Worm (Caenorhabditis elegans): Measurements from ENCODE around the gene prdx-6.

Gene prdx-6

ce11 chrIV:247494-247893, 29.1 kb downstream of the prdx-6 start:
- no peak for TF ChIP-seq lim-7 (GFP tag; IDR thresholded peaks at IDR 0.05)
- peak; percentile 69 to 95 for TF ChIP-seq mdl-1 (tag; optimal IDR thresholded peaks at IDR 0.05)
- peak; percentile 78 for TF ChIP-seq nhr-28 (tag; optimal IDR thresholded peaks at IDR 0.05)
- TF ChIP-seq cey-2 (tag; optimal IDR thresholded peaks at IDR 0.05; ENCODE audit: borderline replicate concordance, insufficient read depth), result peak; percentile 51
- TF ChIP-seq mxl-3 (GFP tag; optimal IDR thresholded peaks at IDR 0.05), result peak; percentile 73
- no peak for TF ChIP-seq Y5F2A.4 (GFP tag; optimal IDR thresholded peaks at IDR 0.05)
- peak; percentile 51; the same call in 1 of the 2 replicates for TF ChIP-seq ceh-20 (GFP tag; IDR thresholded peaks at IDR 0.05)
- no peak for TF ChIP-seq nhr-6 (tag; optimal IDR thresholded peaks at IDR 0.05)
- peak; percentile 13; the same call in 1 of the 2 replicates for TF ChIP-seq dmd-6 (GFP tag; IDR thresholded peaks at IDR 0.05)
- TF ChIP-seq tra-1 (GFP tag; IDR thresholded peaks at IDR 0.05), result 0 out of 2 replicates have a peak, but pooled peaks have one; percentile 47
- TF ChIP-seq hlh-11 (tag; optimal IDR thresholded peaks at IDR 0.05), result peak; percentile 66
- TF ChIP-seq unc-62 (GFP tag; optimal IDR thresholded peaks at IDR 0.05 in 1 of 2), result peak in 1 of 2 experiments; percentile 88
- TF ChIP-seq unc-62 (tag; optimal IDR thresholded peaks at IDR 0.05), result no peak
- TF ChIP-seq lin-13 (GFP tag; optimal IDR thresholded peaks at IDR 0.05), result peak; percentile 2
- TF ChIP-seq hlh-30 (tag; optimal IDR thresholded peaks at IDR 0.05; ENCODE audit: insufficient read depth), result peak; percentile 85
- no peak for TF ChIP-seq egl-27 (tag; optimal IDR thresholded peaks at IDR 0.05)

- TF ChIP-seq aha-1 (tag), result peak; percentile 64
- TF ChIP-seq lin-13 (GFP tag; optimal IDR thresholded peaks at IDR 0.05), result no peak
Measured at ce11 chrIV:252454-252853, 34.1 kb downstream of the prdx-6 start, which contains the start of gene grl-19. Gene grl-19, minus strand, starts transcription at chrIV:252554.

ce11 chrIV:255379-255857, 37.1 kb downstream of the prdx-6 start, which contains the start of gene rcat-1:
Gene rcat-1, minus strand, starts transcription at chrIV:255429.
- TF ChIP-seq ceh-28 (tag; optimal IDR thresholded peaks at IDR 0.05) (no peak), lin-13 (GFP tag; optimal IDR thresholded peaks at IDR 0.05) (peak; percentile 71), mep-1 (tag; optimal IDR thresholded peaks at IDR 0.05) (peak; percentile 74), attf-4 (tag; optimal IDR thresholded peaks at IDR 0.05) (no peak), lin-1 (GFP tag; IDR thresholded peaks at IDR 0.05) (no peak), Y75B8A.6 (GFP tag; IDR thresholded peaks at IDR 0.05) (no peak), ctbp-1 (GFP tag; IDR thresholded peaks at IDR 0.05) (no peak), mdl-1 (tag; optimal IDR thresholded peaks at IDR 0.05) (peak in 1 of 2 experiments; percentile 55), saeg-2 (GFP tag; IDR thresholded peaks at IDR 0.05) (no peak), ceh-82 (tag; optimal IDR thresholded peaks at IDR 0.05) (no peak), zfp-3 (GFP tag; conservative IDR thresholded peaks at IDR 0.05) (no peak), daf-19 (GFP tag; conservative IDR thresholded peaks at IDR 0.05) (no peak), dmd-8 (GFP tag; IDR thresholded peaks at IDR 0.05) (no peak), lsy-2 (tag; optimal IDR thresholded peaks at IDR 0.05) (peak; percentile 29 to 90), lin-15B (tag; optimal IDR thresholded peaks at IDR 0.05) (peak; percentile 61), gei-8 (GFP tag; optimal IDR thresholded peaks at IDR 0.05) (no peak), ZK337.2 (GFP tag; IDR thresholded peaks at IDR 0.05) (no peak), hmg-1.1 (GFP tag; IDR thresholded peaks at IDR 0.05) (peak; percentile 49; the same call in 1 of the 2 replicates), mdt-29 (GFP tag; IDR thresholded peaks at IDR 0.05) (no peak), daf-16 (GFP tag; optimal IDR thresholded peaks at IDR 0.05) (no peak), daf-16 (tag; optimal IDR thresholded peaks at IDR 0.05) (no peak), snpc-4 (tag; optimal IDR thresholded peaks at IDR 0.05) (no peak), hlh-11 (tag; optimal IDR thresholded peaks at IDR 0.05) (peak; percentile 1), lin-38 (GFP tag; IDR thresholded peaks at IDR 0.05) (peak; percentile 95), ama-1 (optimal IDR thresholded peaks at IDR 0.05) (peak; percentile 42), dve-1 (tag; optimal IDR thresholded peaks at IDR 0.05; ENCODE audit: insufficient read depth) (peak; percentile 83), pha-4 (GFP tag; IDR thresholded peaks at IDR 0.05) (no peak), pha-4 (tag; optimal IDR thresholded peaks at IDR 0.05) (no peak), rbr-2 (tag; optimal IDR thresholded peaks at IDR 0.05) (peak; percentile 47), nhr-237 (tag; optimal IDR thresholded peaks at IDR 0.05) (no peak), lin-39 (tag; optimal IDR thresholded peaks at IDR 0.05) (no peak), ceh-32 (tag; optimal IDR thresholded peaks at IDR 0.05; ENCODE audit: poor library complexity) (no peak), nhr-102 (tag; optimal IDR thresholded peaks at IDR 0.05) (no peak), Y5F2A.4 (GFP tag; optimal IDR thresholded peaks at IDR 0.05) (no peak), tra-1 (GFP tag; IDR thresholded peaks at IDR 0.05) (no peak), ceh-62 (tag; optimal IDR thresholded peaks at IDR 0.05) (no peak)
